Worm (Caenorhabditis elegans) whole organism, L1 larva: ENCODE results near the gene ZK856.14.

Experiments
- aha-1 ChIP-seq: fragments of 150-350 bp; optimal IDR thresholded peaks from 2 replicates; lab custom pipeline; 2014; ENCODE audit warnings: missing biosample characterization, missing genetic modification characterization
- ceh-8 ChIP-seq: fragments of 200-800 bp; sonication (Bioruptor generic); optimal IDR thresholded peaks from 2 replicates; lab custom pipeline; 2018; ENCODE audit warnings: mild to moderate bottlenecking, missing genetic modification characterization, moderate library complexity, missing compliant biosample characterization
- ztf-11 ChIP-seq, 2 experiments: sonication (generic microtip); optimal IDR thresholded peaks; 2 replicates each; lab custom pipeline; 2016 to 2017; ENCODE audit warnings: missing genetic modification characterization in 2 of 2, missing biosample characterization in 1 of 2, missing compliant biosample characterization in 1 of 2

- TF ChIP-seq ztf-11 (tag; optimal IDR thresholded peaks at IDR 0.05; lab: Kevin White, UChicago): no peak
- no peak for TF ChIP-seq ceh-8 (GFP tag; lab: Kevin White, UChicago)
- no peak for TF ChIP-seq aha-1 (tag; lab: Kevin White, UChicago)
Observed at ce11 chrV:10237171-10237570, 20.3 kb downstream of the ZK856.14 start.
